Worm (Caenorhabditis elegans) whole organism, L4/young adult: ENCODE data around the gene his-5.

Source experiments
- W03F9.2 ChIP-seq: fragments of 150-350 bp; optimal IDR thresholded peaks from 2 replicates; lab custom pipeline; 2014; ENCODE audit warnings: missing biosample characterization, missing genetic modification characterization
- dao-5 ChIP-seq: sonication (generic microtip); optimal IDR thresholded peaks from 2 replicates; lab custom pipeline; 2016; ENCODE audit warnings: missing genotype, missing genetic modification characterization, moderate library complexity, missing compliant biosample characterization
- him-1 ChIP-seq: sonication (generic microtip); optimal IDR thresholded peaks from 2 replicates; lab custom pipeline; 2016; ENCODE audit warnings: missing genotype, missing genetic modification reagents, missing genetic modification characterization, missing compliant biosample characterization

ce11 chrV:8500348-8500747, 34.7 kb upstream of the his-5 start:
- TF ChIP-seq him-1 (tag; lab: Kevin White, UChicago) (peak; percentile 97), W03F9.2 (tag; lab: Kevin White, UChicago) (peak; percentile 84), dao-5 (tag; lab: Kevin White, UChicago) (peak; percentile 96)
